Worm (Caenorhabditis elegans): ENCODE results near the gene mxl-1.

The mxl-1 gene

DNA sequence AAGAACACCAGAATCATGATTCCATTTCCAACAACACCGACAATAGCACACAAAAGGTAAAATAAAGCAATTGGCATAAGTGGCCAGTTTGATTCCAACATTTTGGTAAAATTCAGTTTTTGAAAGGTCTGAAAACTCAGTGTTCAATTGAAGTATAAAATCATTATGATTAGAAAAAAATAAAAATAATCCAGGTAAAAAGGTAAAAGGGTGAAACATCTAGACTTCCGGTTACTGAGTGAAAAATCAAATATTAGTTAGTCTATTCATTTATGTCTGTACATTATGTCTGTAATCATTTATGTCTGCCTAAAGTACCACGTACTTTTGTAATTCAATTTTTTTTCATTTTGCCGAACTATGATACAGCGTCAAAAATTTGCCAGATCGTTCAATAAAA lies 10.3 kb downstream of the mxl-1 start, which contains the start of gene srsx-31:
TSS of gene srsx-31 (minus strand) at position 101 of the 400 bp plus-strand sequence.
- no peak for TF ChIP-seq madf-2 (tag; optimal IDR thresholded peaks at IDR 0.05)
- TF ChIP-seq ceh-14 (tag; optimal IDR thresholded peaks at IDR 0.05) = no peak

DNA sequence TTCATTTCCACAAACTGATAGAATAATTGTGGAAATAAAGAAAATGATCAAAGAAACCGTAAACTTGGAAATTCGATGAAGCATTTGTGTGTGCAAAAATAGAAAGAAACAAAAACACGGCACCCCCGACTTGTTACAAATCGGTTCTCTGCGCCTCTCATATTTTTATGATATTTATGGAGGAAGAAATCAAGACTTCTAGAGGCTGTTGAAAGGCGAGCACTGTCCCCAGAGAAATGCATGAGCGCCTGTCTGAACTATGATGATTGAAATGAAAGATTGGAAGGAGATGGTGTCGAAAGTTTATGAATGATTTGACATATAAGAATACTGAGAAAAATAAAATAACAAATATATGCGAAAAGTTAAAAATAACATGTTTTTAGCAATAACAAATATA lies 14.3 kb downstream of the mxl-1 start, which contains the start of gene lgc-36:
TSS of gene lgc-36 (minus strand) at position 101 of the 400 bp plus-strand sequence.
- TF ChIP-seq rnt-1 (tag; optimal IDR thresholded peaks at IDR 0.05) (no peak), ets-4 (tag; optimal IDR thresholded peaks at IDR 0.05) (no peak), ceh-48 (tag; optimal IDR thresholded peaks at IDR 0.05) (no peak), sox-2 (GFP tag; IDR thresholded peaks at IDR 0.05) (no peak), K02D7.2 (tag; optimal IDR thresholded peaks at IDR 0.05) (no peak), ahr-1 (tag; optimal IDR thresholded peaks at IDR 0.05) (no peak), ceh-9 (tag; optimal IDR thresholded peaks at IDR 0.05) (no peak), ceh-19 (GFP tag; optimal IDR thresholded peaks at IDR 0.05) (no peak), pha-4 (tag; optimal IDR thresholded peaks at IDR 0.05) (no peak), pag-3 (tag; optimal IDR thresholded peaks at IDR 0.05; ENCODE audit: borderline replicate concordance) (no peak), ceh-24 (tag; optimal IDR thresholded peaks at IDR 0.05) (no peak), hlh-8 (tag; optimal IDR thresholded peaks at IDR 0.05) (no peak), ceh-45 (GFP tag; IDR thresholded peaks at IDR 0.05) (no peak), sdc-2 (tag; optimal IDR thresholded peaks at IDR 0.05) (no peak), C38D4.7 (GFP tag; optimal IDR thresholded peaks at IDR 0.05) (no peak)

DNA sequence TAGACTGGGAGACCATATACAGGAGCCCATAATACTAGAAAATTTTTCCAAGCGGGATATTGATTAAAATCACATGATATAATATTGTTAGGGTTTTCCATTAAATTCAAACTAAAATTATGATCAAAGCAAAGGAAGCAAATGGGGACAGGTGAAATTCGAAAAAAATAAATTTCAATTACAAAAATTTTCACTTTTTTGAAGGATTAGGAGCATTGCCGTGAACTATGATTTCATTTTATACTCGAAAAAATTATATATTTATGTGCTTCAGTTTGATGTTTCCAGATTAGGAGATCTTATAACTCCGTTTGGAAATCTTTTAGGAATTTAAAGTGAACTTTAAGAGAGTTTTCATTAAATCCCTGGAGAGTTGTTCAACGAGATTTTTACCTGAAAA lies 16.0 kb downstream of the mxl-1 start, which contains the start of gene F07B10.7:
TSS of gene F07B10.7 (minus strand) at position 101 of the 400 bp plus-strand sequence.
- TF ChIP-seq eyg-1 (tag; optimal IDR thresholded peaks at IDR 0.05) (no peak), pros-1 (tag; optimal IDR thresholded peaks at IDR 0.05) (no peak), npax-4 (tag; optimal IDR thresholded peaks at IDR 0.05) (no peak), sdc-2 (tag; optimal IDR thresholded peaks at IDR 0.05) (no peak), pha-2 (tag; optimal IDR thresholded peaks at IDR 0.05) (no peak), ceh-9 (tag; optimal IDR thresholded peaks at IDR 0.05) (no peak), C38D4.7 (GFP tag; optimal IDR thresholded peaks at IDR 0.05) (no peak), pqm-1 (tag; optimal IDR thresholded peaks at IDR 0.05) (no peak), elt-2 (tag; optimal IDR thresholded peaks at IDR 0.05) (no peak)

DNA sequence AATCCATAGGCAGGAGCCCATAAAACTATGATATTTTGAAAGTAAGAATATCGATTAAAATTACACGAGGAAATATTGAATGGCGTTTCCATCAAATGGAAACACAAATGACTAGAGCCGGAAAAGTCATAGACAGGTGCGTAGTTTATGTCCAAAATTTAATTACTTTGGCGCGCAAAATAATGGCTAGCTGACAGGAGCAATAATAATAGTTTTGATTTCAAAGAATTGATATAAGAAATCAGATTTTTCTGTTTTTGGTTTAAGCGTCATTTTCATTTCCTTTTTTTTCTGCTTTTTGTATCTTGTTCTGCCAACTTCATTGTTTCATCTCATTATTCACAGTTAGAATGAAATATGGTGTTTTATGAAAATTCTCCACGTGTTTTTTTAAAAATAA lies 18.4 kb downstream of the mxl-1 start, which contains the start of gene F07B10.4:
TSS of gene F07B10.4 (minus strand) at position 101 of the 400 bp plus-strand sequence.
- no peak for TF ChIP-seq dmd-4 (tag; optimal IDR thresholded peaks at IDR 0.05; ENCODE audit: borderline replicate concordance)
- no peak for TF ChIP-seq lin-11 (tag; optimal IDR thresholded peaks at IDR 0.05)
- no peak for TF ChIP-seq sox-4 (tag; optimal IDR thresholded peaks at IDR 0.05)
- no peak for TF ChIP-seq hlh-6 (tag; optimal IDR thresholded peaks at IDR 0.05)
- TF ChIP-seq fkh-6 (tag; optimal IDR thresholded peaks at IDR 0.05) = no peak
- TF ChIP-seq T23F11.4 (GFP tag; optimal IDR thresholded peaks at IDR 0.05) = no peak
- TF ChIP-seq hlh-13 (GFP tag; optimal IDR thresholded peaks at IDR 0.05) = no peak
- TF ChIP-seq odd-2 (tag; optimal IDR thresholded peaks at IDR 0.05) = no peak
- TF ChIP-seq ceh-14 (tag; optimal IDR thresholded peaks at IDR 0.05) = no peak

DNA sequence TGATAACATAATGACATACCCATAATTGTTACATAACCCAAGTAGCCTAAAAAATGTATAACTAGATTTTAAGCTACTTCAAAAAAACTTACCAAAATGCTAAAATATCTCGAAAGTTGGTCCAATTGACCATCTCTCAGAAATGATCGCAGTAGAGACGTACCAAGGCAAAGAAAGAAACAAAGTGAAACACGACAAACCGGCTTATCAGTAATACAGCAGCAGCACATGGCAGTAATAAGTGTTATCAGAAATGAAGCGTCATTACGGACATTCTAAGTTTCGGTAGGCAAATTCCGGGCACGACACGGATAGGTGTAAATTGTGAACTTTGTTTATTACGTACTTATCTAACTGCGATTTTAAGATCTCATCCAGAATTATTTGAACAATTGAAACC lies 20.8 kb downstream of the mxl-1 start, which contains the start of gene cln-3.1:
TSS of gene cln-3.1 (minus strand) at position 171 of the 400 bp plus-strand sequence.
- no peak for TF ChIP-seq ceh-24 (tag; optimal IDR thresholded peaks at IDR 0.05)
- TF ChIP-seq madf-2 (tag; optimal IDR thresholded peaks at IDR 0.05) = no peak
- no peak for TF ChIP-seq ahr-1 (tag; optimal IDR thresholded peaks at IDR 0.05)
- peak; percentile 78 for TF ChIP-seq elt-2 (tag; optimal IDR thresholded peaks at IDR 0.05)
- no peak for TF ChIP-seq ceh-2 (tag; optimal IDR thresholded peaks at IDR 0.05)
- TF ChIP-seq pax-1 (tag; optimal IDR thresholded peaks at IDR 0.05) = no peak
- no peak for TF ChIP-seq hlh-15 (tag; optimal IDR thresholded peaks at IDR 0.05)
- TF ChIP-seq rnt-1 (tag; optimal IDR thresholded peaks at IDR 0.05) = no peak

Measured in whole organism, late embryonic.